Worm (Caenorhabditis elegans) whole organism, mixed stage, embryonic: ENCODE results near the gene Y57G11C.1131.

Experiments used
- blmp-1 ChIP-seq: fragments of 150-350 bp; optimal IDR thresholded peaks from 2 replicates; lab custom pipeline; 2014; ENCODE audit warnings: missing biosample characterization, missing genetic modification characterization
- mab-5 ChIP-seq: fragments of 150-350 bp; optimal IDR thresholded peaks from 2 replicates; lab custom pipeline; 2014; ENCODE audit warnings: missing biosample characterization, missing genetic modification characterization
- nhr-12 ChIP-seq: fragments of 150-350 bp; optimal IDR thresholded peaks from 2 replicates; lab custom pipeline; 2014; ENCODE audit warnings: missing biosample characterization, missing genetic modification characterization
- snpc-4 ChIP-seq: fragments of 150-350 bp; optimal IDR thresholded peaks from 2 replicates; lab custom pipeline; 2014; ENCODE audit warnings: missing biosample characterization, missing genetic modification characterization
- unc-62 ChIP-seq: fragments of 150-350 bp; optimal IDR thresholded peaks from 2 replicates; lab custom pipeline; 2014; ENCODE audit warnings: missing biosample characterization, missing genetic modification reagents, missing genetic modification characterization

DNA sequence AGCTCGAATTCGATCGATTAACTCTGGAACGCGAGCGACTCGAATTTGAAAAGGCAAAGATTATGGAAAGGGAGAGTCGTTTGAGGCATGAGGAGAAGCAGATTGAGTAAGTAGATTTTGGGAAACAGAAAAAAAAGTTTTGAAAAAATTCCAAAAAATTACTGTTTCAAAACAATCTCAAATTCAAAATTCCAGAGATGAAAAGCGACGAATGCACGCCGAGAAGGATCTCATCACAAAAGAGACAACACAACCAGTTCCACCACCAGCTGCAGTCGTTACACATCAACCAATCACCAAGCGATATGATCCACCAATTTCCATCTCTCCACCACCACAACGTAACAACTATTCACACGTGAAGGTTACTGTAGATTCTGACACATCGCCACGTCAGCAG lies 38.4 kb upstream of the Y57G11C.1131 start:
- no peak for TF ChIP-seq nhr-12 (tag; lab: Kevin White, UChicago)
- TF ChIP-seq mab-5 = no peak
- TF ChIP-seq unc-62 = no peak
- TF ChIP-seq snpc-4 (tag; lab: Kevin White, UChicago) = no peak
- TF ChIP-seq blmp-1 (tag; lab: Kevin White, UChicago) = no peak
